Worm (Caenorhabditis elegans) whole organism, L4 larva: Measurements from ENCODE around the gene F31B9.3.

ENCODE experiments used
- F10B5.3 ChIP-seq: sonication (generic microtip); optimal IDR thresholded peaks from 2 replicates; lab custom pipeline; 2016; ENCODE audit warnings: mild to moderate bottlenecking, missing genetic modification characterization, missing compliant biosample characterization
- F37D6.2 ChIP-seq: sonication (generic microtip); optimal IDR thresholded peaks from 2 replicates; lab custom pipeline; 2016; ENCODE audit warnings: mild to moderate bottlenecking, missing genetic modification characterization, missing compliant biosample characterization
- aha-1 ChIP-seq: fragments of 150-350 bp; peaks from one replicate; lab custom pipeline; 2014; ENCODE audit warnings: missing biosample characterization, missing genetic modification characterization
- ceh-20 ChIP-seq: fragments of 200-800 bp; sonication (Bioruptor generic); IDR thresholded peaks from 2 replicates; pipeline ENCODE4 v1.3.6; 2022; ENCODE audit warnings: missing genetic modification reagents, missing genetic modification characterization, missing compliant biosample characterization
- ceh-32 ChIP-seq: sonication (generic microtip); optimal IDR thresholded peaks from 2 replicates; lab custom pipeline; 2016; ENCODE audit warnings: mild to moderate bottlenecking, missing genetic modification characterization, missing compliant biosample characterization; ENCODE audit not compliant: poor library complexity
- ces-1 ChIP-seq: fragments of 150-350 bp; sonication (generic microtip); optimal IDR thresholded peaks from 4 replicates; lab custom pipeline; 2014; ENCODE audit warnings: missing biosample characterization, missing genetic modification reagents, missing genetic modification characterization
- cey-2 ChIP-seq: sonication (generic microtip); optimal IDR thresholded peaks from 3 replicates; lab custom pipeline; 2017; ENCODE audit warnings: missing genetic modification characterization, mild to moderate bottlenecking, missing compliant biosample characterization, antibody characterized with exemption, borderline replicate concordance; ENCODE audit not compliant: insufficient read depth
- daf-16 ChIP-seq, 3 experiments: sonication (generic microtip); optimal IDR thresholded peaks; 2 replicates each; lab custom pipeline; 2016 to 2017; ENCODE audit warnings: missing genetic modification characterization in 3 of 3, missing genetic modification reagents in 3 of 3, mild to moderate bottlenecking in 2 of 3, missing compliant biosample characterization in 2 of 3, missing biosample characterization in 1 of 3, moderate library complexity in 1 of 3
- dmd-6 ChIP-seq: fragments of 200-800 bp; sonication (Bioruptor generic); IDR thresholded peaks from 2 replicates; pipeline ENCODE4 v1.3.6; 2022; ENCODE audit warnings: missing genetic modification reagents, missing genetic modification characterization, missing compliant biosample characterization
- dve-1 ChIP-seq: sonication (generic microtip); optimal IDR thresholded peaks from 2 replicates; lab custom pipeline; 2017; ENCODE audit warnings: antibody characterized with exemption, mild to moderate bottlenecking, missing genetic modification characterization, missing compliant biosample characterization; ENCODE audit not compliant: insufficient read depth
- egl-43 ChIP-seq: fragments of 200-800 bp; sonication (Bioruptor generic); IDR thresholded peaks from 2 replicates; pipeline ENCODE4 v1.3.6; 2022; ENCODE audit warnings: missing genetic modification reagents, missing genetic modification characterization, missing compliant biosample characterization
- fkh-10 ChIP-seq: fragments of 150-350 bp; optimal IDR thresholded peaks from 2 replicates; lab custom pipeline; 2014; ENCODE audit warnings: missing biosample characterization, missing genetic modification reagents, missing genetic modification characterization
- fos-1 ChIP-seq: fragments of 150-350 bp; optimal IDR thresholded peaks from 2 replicates; lab custom pipeline; 2014; ENCODE audit warnings: missing biosample characterization, missing genetic modification characterization
- hif-1 ChIP-seq, 2 experiments: sonication (generic microtip); optimal IDR thresholded peaks; 2 replicates each; lab custom pipeline; 2016 to 2017; ENCODE audit warnings: missing compliant biosample characterization in 2 of 2, missing genetic modification characterization in 2 of 2, missing genetic modification reagents in 2 of 2, missing genotype in 2 of 2, mild to moderate bottlenecking in 1 of 2
- hlh-11 ChIP-seq: fragments of 200-800 bp; sonication (Bioruptor generic); optimal IDR thresholded peaks from 2 replicates; lab custom pipeline; 2018; ENCODE audit warnings: mild to moderate bottlenecking, missing genetic modification characterization, missing compliant biosample characterization
- hlh-30 ChIP-seq: sonication (generic microtip); optimal IDR thresholded peaks from 2 replicates; lab custom pipeline; 2017; ENCODE audit warnings: antibody characterized with exemption, mild to moderate bottlenecking, missing genetic modification characterization, missing compliant biosample characterization; ENCODE audit not compliant: insufficient read depth
- jun-1 ChIP-seq: fragments of 150-350 bp; optimal IDR thresholded peaks from 2 replicates; lab custom pipeline; 2014; ENCODE audit warnings: missing biosample characterization, missing genetic modification reagents, missing genetic modification characterization
- lin-15B ChIP-seq: fragments of 150-350 bp; sonication (generic microtip); optimal IDR thresholded peaks from 3 replicates; lab custom pipeline; 2014; ENCODE audit warnings: missing biosample characterization, missing genetic modification characterization
- lin-39 ChIP-seq: fragments of 150-350 bp; optimal IDR thresholded peaks from 2 replicates; lab custom pipeline; 2014; ENCODE audit warnings: missing biosample characterization, missing genetic modification reagents, missing genetic modification characterization
- lsy-2 ChIP-seq, 2 experiments: fragments of 150-350 bp in 1 of 2; sonication (generic microtip) in 1 of 2; optimal IDR thresholded peaks; 2 replicates each; lab custom pipeline; 2014 to 2017; ENCODE audit warnings: missing biosample characterization in 2 of 2, missing genetic modification characterization in 2 of 2
- mdl-1 ChIP-seq, 2 experiments: fragments of 150-350 bp in 1 of 2; sonication (generic microtip) in 1 of 2; optimal IDR thresholded peaks; 2 replicates each; lab custom pipeline; 2014 to 2017; ENCODE audit warnings: missing biosample characterization in 2 of 2, missing genetic modification characterization in 2 of 2
- mdt-29 ChIP-seq: fragments of 200-800 bp; sonication (Bioruptor generic); IDR thresholded peaks from 2 replicates; pipeline ENCODE4 v1.3.6; 2022; ENCODE audit warnings: missing genetic modification reagents, missing genetic modification characterization, missing compliant biosample characterization
- nhr-10 ChIP-seq: fragments of 150-350 bp; optimal IDR thresholded peaks from 2 replicates; lab custom pipeline; 2014; ENCODE audit warnings: missing biosample characterization, missing genetic modification characterization
- nhr-102 ChIP-seq: sonication (generic microtip); optimal IDR thresholded peaks from 2 replicates; lab custom pipeline; 2016; ENCODE audit warnings: mild to moderate bottlenecking, missing genetic modification characterization, moderate library complexity, missing compliant biosample characterization
- nhr-11 ChIP-seq: fragments of 150-350 bp; optimal IDR thresholded peaks from 2 replicates; lab custom pipeline; 2014; ENCODE audit warnings: missing biosample characterization, missing genetic modification characterization
- nhr-237 ChIP-seq: sonication (generic microtip); optimal IDR thresholded peaks from 2 replicates; lab custom pipeline; 2017; ENCODE audit warnings: missing biosample characterization, missing genetic modification characterization
- nhr-25 ChIP-seq: sonication (generic microtip); optimal IDR thresholded peaks from 2 replicates; lab custom pipeline; 2017; ENCODE audit warnings: missing genetic modification characterization, mild to moderate bottlenecking, missing compliant biosample characterization, antibody characterized with exemption, moderate library complexity, borderline replicate concordance; ENCODE audit not compliant: insufficient read depth
- nhr-28 ChIP-seq: fragments of 150-350 bp; optimal IDR thresholded peaks from 2 replicates; lab custom pipeline; 2014; ENCODE audit warnings: missing biosample characterization, missing genetic modification characterization
- nhr-48 ChIP-seq: sonication (generic microtip); optimal IDR thresholded peaks from 2 replicates; lab custom pipeline; 2016; ENCODE audit warnings: mild to moderate bottlenecking, missing genetic modification characterization, missing compliant biosample characterization
- nhr-77 ChIP-seq: fragments of 150-350 bp; optimal IDR thresholded peaks from 2 replicates; lab custom pipeline; 2014; ENCODE audit warnings: missing biosample characterization, missing genetic modification characterization
- pqm-1 ChIP-seq: sonication (generic microtip); optimal IDR thresholded peaks from 2 replicates; lab custom pipeline; 2017; ENCODE audit warnings: missing biosample characterization, missing genetic modification characterization
- sdz-12 ChIP-seq: fragments of 200-800 bp; sonication (Bioruptor generic); optimal IDR thresholded peaks from 2 replicates; lab custom pipeline; 2018; ENCODE audit warnings: mild to moderate bottlenecking, missing genetic modification characterization, missing compliant biosample characterization
- set-16 ChIP-seq: fragments of 200-800 bp; sonication (Bioruptor generic); IDR thresholded peaks from 2 replicates; pipeline ENCODE4 v1.3.6; 2022; ENCODE audit warnings: missing genetic modification reagents, missing genetic modification characterization, missing compliant biosample characterization
- skn-1 ChIP-seq: fragments of 150-350 bp; optimal IDR thresholded peaks from 2 replicates; lab custom pipeline; 2014; ENCODE audit warnings: missing biosample characterization, missing genetic modification characterization
- snpc-4 ChIP-seq: fragments of 150-350 bp; optimal IDR thresholded peaks from 2 replicates; lab custom pipeline; 2014; ENCODE audit warnings: missing biosample characterization, missing genetic modification characterization
- spr-3 ChIP-seq: fragments of 200-800 bp; sonication (Bioruptor generic); optimal IDR thresholded peaks from 2 replicates; lab custom pipeline; 2018; ENCODE audit warnings: mild to moderate bottlenecking, missing genetic modification characterization, missing compliant biosample characterization
- tra-1 ChIP-seq: fragments of 200-800 bp; sonication (Bioruptor generic); IDR thresholded peaks from 2 replicates; pipeline ENCODE4 v1.3.6; 2022; ENCODE audit warnings: missing genetic modification reagents, missing genetic modification characterization, missing compliant biosample characterization
- unc-62 ChIP-seq, 3 experiments: fragments of 150-350 bp in 1 of 3; sonication (generic microtip); optimal IDR thresholded peaks in 2 of 3; peaks in 1 of 3; 1 replicate in 1 of 3; 2 replicates in 2 of 3; lab custom pipeline; 2014 to 2017; ENCODE audit warnings: missing biosample characterization in 3 of 3, missing genetic modification characterization in 3 of 3, missing genetic modification reagents in 3 of 3, missing genotype in 1 of 3
- zfp-3 ChIP-seq: fragments of 200-800 bp; sonication (Bioruptor generic); conservative IDR thresholded peaks from 2 replicates; pipeline ENCODE4 v1.3.6; 2022; ENCODE audit warnings: missing genetic modification reagents, missing genetic modification characterization, missing compliant biosample characterization
- zip-2 ChIP-seq: fragments of 150-350 bp; optimal IDR thresholded peaks from 2 replicates; lab custom pipeline; 2014; ENCODE audit warnings: missing biosample characterization, missing genetic modification characterization

Gene F31B9.3

ce11 chrX:15939759-15940334 lies 16.3 kb downstream of the F31B9.3 start:
- TF ChIP-seq nhr-77 (peak; percentile 12), ceh-20 (GFP tag; lab: Robert Waterston, UW) (0 out of 2 replicates have a peak, but pooled peaks have one; percentile 46), unc-62 (GFP tag; optimal IDR thresholded peaks at IDR 0.05 in 1 of 2; lab: Kevin White, UChicago) (peak in 1 of 2 experiments; percentile 99), unc-62 (tag; optimal IDR thresholded peaks at IDR 0.05; lab: Kevin White, UChicago) (no peak), nhr-48 (tag; lab: Kevin White, UChicago) (peak; percentile 45), nhr-25 (no peak), hif-1 (tag; optimal IDR thresholded peaks at IDR 0.05; lab: Kevin White, UChicago) (peak in 1 of 2 experiments; percentile 38), daf-16 (GFP tag; optimal IDR thresholded peaks at IDR 0.05; lab: Kevin White, UChicago) (no peak), daf-16 (tag; optimal IDR thresholded peaks at IDR 0.05; lab: Kevin White, UChicago) (peak; percentile 94), ces-1 (GFP tag; lab: Kevin White, UChicago) (no peak), dmd-6 (GFP tag; lab: Robert Waterston, UW) (peak; percentile 84), tra-1 (GFP tag; lab: Robert Waterston, UW) (peak; percentile 42; the same call in 1 of the 2 replicates), F37D6.2 (tag; lab: Kevin White, UChicago) (no peak), zip-2 (tag; lab: Kevin White, UChicago) (no peak), dve-1 (tag; lab: Kevin White, UChicago) (peak; percentile 69), skn-1 (no peak), nhr-10 (tag; lab: Kevin White, UChicago) (no peak), snpc-4 (tag; lab: Kevin White, UChicago) (no peak), nhr-28 (tag; lab: Kevin White, UChicago) (peak; percentile 76), nhr-11 (tag; lab: Kevin White, UChicago) (no peak), egl-43 (GFP tag; lab: Robert Waterston, UW) (no peak), mdt-29 (GFP tag; lab: Robert Waterston, UW) (no peak), pqm-1 (tag; lab: Kevin White, UChicago) (peak; percentile 59), nhr-237 (tag; lab: Kevin White, UChicago) (no peak), spr-3 (GFP tag; lab: Kevin White, UChicago) (no peak), hlh-11 (tag; lab: Kevin White, UChicago) (peak; percentile 82), hlh-30 (tag; lab: Kevin White, UChicago) (peak; percentile 48), aha-1 (tag; lab: Kevin White, UChicago) (no peak), nhr-102 (peak; percentile 95), lin-15B (tag; lab: Kevin White, UChicago) (no peak), mdl-1 (tag; optimal IDR thresholded peaks at IDR 0.05; lab: Kevin White, UChicago) (peak in 1 of 2 experiments; percentile 33)

ce11 chrX:15943709-15944108 lies 20.2 kb downstream of the F31B9.3 start, which contains the start of gene mec-5:
Gene mec-5 (plus strand): TSS chrX:15944009.
- no peak for TF ChIP-seq fkh-10 (GFP tag; lab: Kevin White, UChicago)
- no peak for TF ChIP-seq cey-2 (tag; lab: Kevin White, UChicago)
- TF ChIP-seq zfp-3, result no peak

ce11 chrX:15944198-15944597 lies 20.7 kb downstream of the F31B9.3 start:
- TF ChIP-seq jun-1 (tag; lab: Kevin White, UChicago) (no peak), dmd-6 (GFP tag; lab: Robert Waterston, UW) (peak; percentile 51)

DNA sequence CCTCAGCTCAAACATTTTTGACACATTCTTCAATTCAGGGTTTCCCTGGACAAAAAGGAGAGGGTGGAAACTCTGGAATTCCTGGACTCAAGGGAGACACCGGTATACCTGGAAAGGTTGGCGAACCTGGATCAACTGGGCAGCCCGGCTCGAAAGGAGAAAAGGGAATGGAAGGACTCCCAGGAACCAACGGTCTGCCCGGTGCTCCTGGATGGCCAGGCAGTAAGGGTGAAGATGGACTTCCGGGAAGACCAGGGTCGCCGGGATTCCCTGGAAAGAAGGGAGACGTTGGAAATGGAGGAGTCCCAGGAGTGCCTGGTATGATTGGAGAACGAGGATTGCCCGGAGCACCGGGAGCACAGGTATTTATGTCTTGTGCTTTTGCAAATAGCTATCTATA lies 22.3 kb downstream of the F31B9.3 start:
- TF ChIP-seq sdz-12 (no peak), lin-39 (no peak), aha-1 (tag; lab: Kevin White, UChicago) (peak; percentile 51), skn-1 (no peak), nhr-10 (tag; lab: Kevin White, UChicago) (no peak), ceh-32 (tag; lab: Kevin White, UChicago) (no peak), lin-15B (tag; lab: Kevin White, UChicago) (no peak), zfp-3 (no peak), hlh-11 (tag; lab: Kevin White, UChicago) (no peak), F10B5.3 (no peak), set-16 (GFP tag; lab: Robert Waterston, UW) (peak; percentile 87), mdl-1 (tag; optimal IDR thresholded peaks at IDR 0.05; lab: Kevin White, UChicago) (no peak), lsy-2 (tag; optimal IDR thresholded peaks at IDR 0.05; lab: Kevin White, UChicago) (no peak), fkh-10 (GFP tag; lab: Kevin White, UChicago) (no peak), fos-1 (no peak), daf-16 (GFP tag; optimal IDR thresholded peaks at IDR 0.05; lab: Kevin White, UChicago) (no peak), daf-16 (tag; optimal IDR thresholded peaks at IDR 0.05; lab: Kevin White, UChicago) (no peak)
- TF ChIP-seq, all 104 proteins: peak for 2
